Fruit fly (Drosophila melanogaster) whole organism, embryonic: Measurements from ENCODE around the gene CG31463.
A peak's percentile ranks its signal among the peaks of the same experiment; 100 is the strongest.

ENCODE experiments used
- Antp ChIP-seq: fragments of 200-800 bp; sonication (Bioruptor generic); optimal IDR thresholded peaks from 3 replicates; lab custom pipeline; 2016; ENCODE audit warnings: missing biosample characterization, missing genetic modification characterization
- BEAF-32 ChIP-seq: fragments of 200-800 bp; sonication (Bioruptor generic); optimal IDR thresholded peaks from 3 replicates; lab custom pipeline; 2017; ENCODE audit warnings: missing biosample characterization, missing genetic modification characterization, mild to moderate bottlenecking, moderate library complexity, missing genetic modification reagents
- Blimp-1 ChIP-seq: fragments of 200-800 bp; sonication (Bioruptor generic); optimal IDR thresholded peaks from 3 replicates; lab custom pipeline; 2018; ENCODE audit warnings: missing biosample characterization, missing genetic modification characterization, mild to moderate bottlenecking, moderate library complexity, missing genetic modification reagents
- CG10654 ChIP-seq: fragments of 200-800 bp; sonication (Bioruptor generic); optimal IDR thresholded peaks from 2 replicates; lab custom pipeline; 2016; ENCODE audit warnings: missing biosample characterization, missing genetic modification characterization
- CG10959 ChIP-seq: fragments of 200-800 bp; sonication (Bioruptor generic); IDR thresholded peaks from 2 replicates; pipeline ENCODE4 v1.3.6; 2022; ENCODE audit warnings: missing biosample characterization, missing genetic modification characterization
- CG11723 ChIP-seq: fragments of 200-800 bp; sonication (Bioruptor generic); optimal IDR thresholded peaks from 2 replicates; lab custom pipeline; 2017; ENCODE audit warnings: missing biosample characterization, mild to moderate bottlenecking, missing genetic modification characterization
- CG13123 ChIP-seq: fragments of 200-800 bp; sonication (Bioruptor generic); optimal IDR thresholded peaks from 2 replicates; lab custom pipeline; 2016; ENCODE audit warnings: missing biosample characterization, missing genetic modification characterization
- CG16779 ChIP-seq: fragments of 200-800 bp; sonication (Bioruptor generic); IDR thresholded peaks from 2 replicates; pipeline ENCODE4 v1.3.6; 2022; ENCODE audit warnings: missing biosample characterization, missing genetic modification characterization
- CG16815 ChIP-seq: fragments of 200-800 bp; sonication (Bioruptor generic); optimal IDR thresholded peaks from 3 replicates; lab custom pipeline; 2017; ENCODE audit warnings: missing biosample characterization, mild to moderate bottlenecking, missing genetic modification characterization
- CG30431 ChIP-seq: fragments of 200-800 bp; sonication (Bioruptor generic); optimal IDR thresholded peaks from 2 replicates; lab custom pipeline; 2017; ENCODE audit warnings: missing biosample characterization, missing genetic modification characterization
- CG34422 ChIP-seq: fragments of 200-800 bp; sonication (Bioruptor generic); IDR thresholded peaks from 3 replicates; pipeline ENCODE4 v1.3.6; 2022; ENCODE audit warnings: missing biosample characterization, missing genetic modification characterization
- CG5953 ChIP-seq: fragments of 200-800 bp; sonication (Bioruptor generic); IDR thresholded peaks from 2 replicates; pipeline ENCODE4 v1.3.6; 2022; ENCODE audit warnings: missing biosample characterization, missing genetic modification characterization
- CG6683 ChIP-seq: fragments of 200-800 bp; sonication (Bioruptor generic); optimal IDR thresholded peaks from 2 replicates; lab custom pipeline; 2017; ENCODE audit warnings: missing biosample characterization, mild to moderate bottlenecking, missing genetic modification characterization, missing genetic modification reagents
- CG6791 ChIP-seq: fragments of 200-800 bp; sonication (Bioruptor generic); IDR thresholded peaks from 3 replicates; pipeline ENCODE4 v1.3.6; 2022; ENCODE audit warnings: missing biosample characterization, missing genetic modification characterization; ENCODE audit not compliant: partially characterized antibody
- CG7357 ChIP-seq: fragments of 200-800 bp; sonication (Bioruptor generic); IDR thresholded peaks from 3 replicates; pipeline ENCODE4 v1.3.6; 2022; ENCODE audit warnings: missing biosample characterization, missing genetic modification characterization
- CG8359 ChIP-seq: fragments of 200-800 bp; sonication (Bioruptor generic); optimal IDR thresholded peaks from 2 replicates; lab custom pipeline; 2017; ENCODE audit warnings: missing biosample characterization, mild to moderate bottlenecking, missing genetic modification characterization, borderline replicate concordance
- CG8388 ChIP-seq: fragments of 200-800 bp; sonication (Bioruptor generic); optimal IDR thresholded peaks from 2 replicates; lab custom pipeline; 2019; ENCODE audit warnings: missing biosample characterization, mild to moderate bottlenecking, missing genetic modification characterization, moderate library complexity
- D19B ChIP-seq: fragments of 200-800 bp; sonication (Bioruptor generic); optimal IDR thresholded peaks from 2 replicates; lab custom pipeline; 2017; ENCODE audit warnings: missing biosample characterization, mild to moderate bottlenecking, missing genetic modification characterization
- Dfd ChIP-seq, 2 experiments: fragments of >200 bp; optimal IDR thresholded peaks; 2 replicates each; lab custom pipeline; 2017; ENCODE audit warnings: missing biosample characterization in 2 of 2, missing genetic modification characterization in 2 of 2
- Hr39 ChIP-seq: fragments of >200 bp; optimal IDR thresholded peaks from 2 replicates; lab custom pipeline; 2017
- Hr78 ChIP-seq, 2 experiments: fragments of 200-800 bp in 1 of 2; fragments of >200 bp in 1 of 2; sonication (Bioruptor generic) in 1 of 2; optimal IDR thresholded peaks; 2 replicates each; lab custom pipeline; 2017 to 2019; ENCODE audit warnings: missing biosample characterization in 2 of 2, missing genetic modification characterization in 2 of 2, mild to moderate bottlenecking in 1 of 2, moderate library complexity in 1 of 2
- Jarid2 ChIP-seq: fragments of 200-800 bp; sonication (Bioruptor generic); optimal IDR thresholded peaks from 3 replicates; lab custom pipeline; 2017; ENCODE audit warnings: mild to moderate bottlenecking, missing biosample characterization, missing genetic modification reagents, missing genetic modification characterization
- MBD-R2 ChIP-seq: fragments of 200-800 bp; sonication (Bioruptor generic); IDR thresholded peaks from 2 replicates; pipeline ENCODE4 v1.3.6; 2022; ENCODE audit warnings: missing biosample characterization, missing genetic modification characterization
- NK7.1 ChIP-seq: fragments of 200-800 bp; sonication (Bioruptor generic); optimal IDR thresholded peaks from 3 replicates; lab custom pipeline; 2016; ENCODE audit warnings: missing biosample characterization, missing genetic modification characterization
- Nf-YB ChIP-seq: fragments of 200-800 bp; sonication (Bioruptor generic); optimal IDR thresholded peaks from 3 replicates; lab custom pipeline; 2019; ENCODE audit warnings: missing biosample characterization, mild to moderate bottlenecking, missing genetic modification characterization, moderate library complexity
- Opbp ChIP-seq: fragments of 200-800 bp; sonication (Bioruptor generic); IDR thresholded peaks from 3 replicates; pipeline ENCODE4 v1.3.6; 2022; ENCODE audit warnings: missing biosample characterization, missing genetic modification characterization; ENCODE audit not compliant: partially characterized antibody
- PHDP ChIP-seq: fragments of 200-800 bp; sonication (Bioruptor generic); optimal IDR thresholded peaks from 3 replicates; lab custom pipeline; 2018; ENCODE audit warnings: missing biosample characterization, mild to moderate bottlenecking, missing genetic modification characterization, moderate library complexity
- Ptx1 ChIP-seq: fragments of 200-800 bp; sonication (Bioruptor generic); IDR thresholded peaks from 2 replicates; pipeline ENCODE4 v1.3.6; 2022; ENCODE audit warnings: missing biosample characterization, missing genetic modification characterization
- ab ChIP-seq: fragments of 200-800 bp; sonication (Bioruptor generic); optimal IDR thresholded peaks from 2 replicates; lab custom pipeline; 2016; ENCODE audit warnings: missing biosample characterization, missing genetic modification characterization
- ac ChIP-seq: fragments of 200-800 bp; sonication (Bioruptor generic); optimal IDR thresholded peaks from 3 replicates; lab custom pipeline; 2017; ENCODE audit warnings: missing biosample characterization, mild to moderate bottlenecking, missing genetic modification characterization
- btn ChIP-seq: fragments of 200-800 bp; sonication (Bioruptor generic); optimal IDR thresholded peaks from 2 replicates; lab custom pipeline; 2016; ENCODE audit warnings: missing biosample characterization, missing genetic modification characterization
- cas ChIP-seq: fragments of 200-800 bp; sonication (Bioruptor generic); IDR thresholded peaks from 2 replicates; pipeline ENCODE4 v1.3.6; 2022; ENCODE audit warnings: missing biosample characterization, missing genetic modification characterization
- chn ChIP-seq: fragments of 200-800 bp; sonication (Bioruptor generic); optimal IDR thresholded peaks from 2 replicates; lab custom pipeline; 2016; ENCODE audit warnings: missing biosample characterization, missing genetic modification characterization
- ci ChIP-seq: fragments of 200-800 bp; sonication (Bioruptor generic); IDR thresholded peaks from 3 replicates; pipeline ENCODE4 v1.3.6; 2022; ENCODE audit warnings: missing biosample characterization, missing genetic modification characterization
- corto ChIP-seq: fragments of 200-800 bp; sonication (Bioruptor generic); optimal IDR thresholded peaks from 2 replicates; lab custom pipeline; 2016; ENCODE audit warnings: missing biosample characterization, mild to moderate bottlenecking, missing genetic modification characterization, moderate library complexity
- disco-r ChIP-seq: fragments of 200-800 bp; sonication (Bioruptor generic); optimal IDR thresholded peaks from 2 replicates; lab custom pipeline; 2016; ENCODE audit warnings: missing biosample characterization, missing genetic modification characterization
- emc ChIP-seq: fragments of 200-800 bp; sonication (Bioruptor generic); optimal IDR thresholded peaks from 2 replicates; lab custom pipeline; 2016; ENCODE audit warnings: missing biosample characterization, missing genetic modification characterization
- ems ChIP-seq: fragments of 200-800 bp; sonication (Bioruptor generic); optimal IDR thresholded peaks from 3 replicates; lab custom pipeline; 2016; ENCODE audit warnings: missing biosample characterization, missing genetic modification characterization
- ftz-f1 ChIP-seq: fragments of 200-800 bp; sonication (Bioruptor generic); optimal IDR thresholded peaks from 2 replicates; lab custom pipeline; 2016; ENCODE audit warnings: missing biosample characterization, missing genetic modification characterization
- kni ChIP-seq: fragments of 200-800 bp; sonication (Bioruptor generic); optimal IDR thresholded peaks from 3 replicates; lab custom pipeline; 2017; ENCODE audit warnings: mild to moderate bottlenecking, missing biosample characterization, missing genetic modification reagents, missing genetic modification characterization
- mam ChIP-seq: fragments of 200-800 bp; sonication (Bioruptor generic); optimal IDR thresholded peaks from 3 replicates; lab custom pipeline; 2016; ENCODE audit warnings: missing biosample characterization, missing genetic modification characterization
- pb ChIP-seq: fragments of 200-800 bp; sonication (Bioruptor generic); optimal IDR thresholded peaks from 3 replicates; lab custom pipeline; 2016; ENCODE audit warnings: missing biosample characterization, missing genetic modification characterization
- pfk ChIP-seq: fragments of 200-800 bp; sonication (Bioruptor generic); optimal IDR thresholded peaks from 2 replicates; lab custom pipeline; 2018; ENCODE audit warnings: missing biosample characterization, mild to moderate bottlenecking, missing genetic modification characterization, moderate library complexity
- pnt ChIP-seq: fragments of 200-800 bp; sonication (Bioruptor generic); optimal IDR thresholded peaks from 3 replicates; lab custom pipeline; 2016; ENCODE audit warnings: missing biosample characterization, missing genetic modification characterization
- sisA ChIP-seq: fragments of 200-800 bp; sonication (Bioruptor generic); IDR thresholded peaks from 2 replicates; pipeline ENCODE4 v1.3.6; 2022; ENCODE audit warnings: missing biosample characterization, missing genetic modification characterization
- slbo ChIP-seq: fragments of 200-800 bp; sonication (Bioruptor generic); IDR thresholded peaks from 2 replicates; pipeline ENCODE4 v1.3.6; 2022; ENCODE audit warnings: missing biosample characterization, missing genetic modification characterization
- stwl ChIP-seq: fragments of 200-800 bp; sonication (Bioruptor generic); optimal IDR thresholded peaks from 3 replicates; lab custom pipeline; 2018; ENCODE audit warnings: missing biosample characterization, mild to moderate bottlenecking, missing genetic modification characterization, moderate library complexity
- tin ChIP-seq: fragments of 200-800 bp; sonication (Bioruptor generic); optimal IDR thresholded peaks from 3 replicates; lab custom pipeline; 2016; ENCODE audit warnings: missing biosample characterization, missing genetic modification characterization
- yki ChIP-seq: fragments of >200 bp; optimal IDR thresholded peaks from 3 replicates; lab custom pipeline; 2018

CG31463 gene

DNA sequence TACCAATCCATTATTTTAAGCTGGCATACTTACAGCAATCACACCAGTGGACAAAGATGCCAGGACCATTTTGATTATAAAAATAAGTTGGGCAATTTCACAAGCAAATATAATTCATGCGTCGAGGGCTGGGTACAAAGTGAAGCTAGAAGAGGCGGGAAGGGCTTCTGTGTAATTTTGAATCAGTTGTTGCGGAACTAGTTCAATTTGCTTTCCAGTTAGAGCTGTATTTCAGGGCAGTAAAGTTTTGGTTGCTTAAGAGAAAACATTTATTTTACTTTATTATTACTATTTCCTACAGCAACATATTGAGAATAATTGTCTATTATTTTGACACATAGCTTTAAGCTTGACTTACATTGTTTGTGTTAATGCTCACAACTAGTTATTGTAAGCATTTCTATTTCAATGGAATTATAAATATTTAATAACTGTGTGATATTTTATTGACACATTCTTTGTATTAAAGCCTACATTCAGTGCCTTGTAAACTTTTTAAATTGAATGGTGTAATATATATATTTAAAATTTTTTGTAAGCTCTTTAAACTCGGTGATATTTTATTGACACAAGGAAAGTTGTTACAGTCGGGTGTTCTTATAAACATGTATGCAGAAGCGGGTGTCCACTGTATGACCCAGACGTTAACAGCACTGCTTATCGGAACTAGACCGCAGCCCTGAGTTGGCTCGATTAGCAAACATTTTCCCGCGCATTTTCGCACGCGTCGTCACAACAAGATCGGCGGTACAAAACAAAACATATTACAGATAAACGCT lies 27.6 kb upstream of the CG31463 start, which contains the start of the genes RPA1 and Mcm2 (continued):
- TF ChIP-seq PHDP (no peak), CG5953 (GFP tag; lab: Robert Waterston, UW) (peak; percentile 35; the same call in 1 of the 2 replicates), corto (GFP tag; lab: Kevin White, UChicago) (no peak), yki (lab: Kevin White, UChicago) (no peak), chn (GFP tag; lab: Kevin White, UChicago) (peak; percentile 68), ab (GFP tag; lab: Kevin White, UChicago) (no peak), MBD-R2 (peak; percentile 78), CG10654 (GFP tag; lab: Kevin White, UChicago) (peak; percentile 70), Hr39 (lab: Kevin White, UChicago) (no peak), NK7.1 (GFP tag; lab: Kevin White, UChicago) (no peak), pb (GFP tag; lab: Kevin White, UChicago) (no peak), tin (GFP tag; lab: Kevin White, UChicago) (peak; percentile 81), Hr78 (GFP tag; optimal IDR thresholded peaks at IDR 0.05; lab: Kevin White, UChicago) (no peak), slbo (GFP tag; lab: Robert Waterston, UW) (peak; percentile 95), ac (GFP tag; lab: Kevin White, UChicago) (no peak), CG10959 (peak; percentile 51), Dfd (GFP tag; optimal IDR thresholded peaks at IDR 0.05; lab: Kevin White, UChicago) (no peak), CG6683 (GFP tag; lab: Kevin White, UChicago) (peak; percentile 37), disco-r (peak; percentile 17), ftz-f1 (no peak), cas (GFP tag; lab: Robert Waterston, UW) (peak; percentile 63; the same call in 1 of the 2 replicates), btn (no peak), mam (GFP tag; lab: Kevin White, UChicago) (peak; percentile 74), stwl (tag; lab: Kevin White, UChicago) (peak; percentile 42), CG34422 (peak; percentile 88), CG6791 (GFP tag; lab: Robert Waterston, UW) (peak; percentile 43; the same call in 1 of the 3 replicates), CG11723 (GFP tag; lab: Kevin White, UChicago) (peak; percentile 55), CG8359 (GFP tag; lab: Kevin White, UChicago) (peak; percentile 33), CG13123 (GFP tag; lab: Kevin White, UChicago) (peak; percentile 20), emc (GFP tag; lab: Kevin White, UChicago) (no peak), CG16815 (GFP tag; lab: Kevin White, UChicago) (peak; percentile 89), pfk (GFP tag; lab: Kevin White, UChicago) (no peak), sisA (GFP tag; lab: Robert Waterston, UW) (peak; percentile 86), Opbp (GFP tag; lab: Robert Waterston, UW) (peak; percentile 10; the same call in 1 of the 3 replicates), CG8388 (GFP tag; lab: Kevin White, UChicago) (peak; percentile 66), kni (GFP tag; lab: Kevin White, UChicago) (peak; percentile 76), BEAF-32 (GFP tag; lab: Kevin White, UChicago) (peak; percentile 19), Nf-YB (GFP tag; lab: Kevin White, UChicago) (peak; percentile 51), pnt (GFP tag; lab: Kevin White, UChicago) (peak; percentile 45), Jarid2 (peak; percentile 20), D19B (GFP tag; lab: Kevin White, UChicago) (peak; percentile 67), Antp (GFP tag; lab: Kevin White, UChicago) (peak; percentile 58), Blimp-1 (peak; percentile 50), CG7357 (GFP tag; lab: Robert Waterston, UW) (peak; percentile 66; the same call in 2 of the 3 replicates), CG30431 (GFP tag; lab: Kevin White, UChicago) (peak; percentile 69), CG16779 (GFP tag; lab: Robert Waterston, UW) (0 out of 2 replicates have a peak, but pooled peaks have one; percentile 24), ems (GFP tag; lab: Kevin White, UChicago) (no peak), ci (GFP tag; lab: Robert Waterston, UW) (peak; percentile 69), Ptx1 (peak; percentile 84)
